Worm (Caenorhabditis elegans) whole organism, L3 larva: Measurements from ENCODE around the gene trap-2.

Experiments used
- ceh-82 ChIP-seq: fragments of 150-350 bp; optimal IDR thresholded peaks from 2 replicates; lab custom pipeline; 2014; ENCODE audit warnings: missing biosample characterization, missing genetic modification characterization
- fkh-10 ChIP-seq: sonication (generic microtip); optimal IDR thresholded peaks from 2 replicates; lab custom pipeline; 2017; ENCODE audit warnings: missing biosample characterization, missing genetic modification reagents, missing genetic modification characterization
- fos-1 ChIP-seq: fragments of 150-350 bp; optimal IDR thresholded peaks from 2 replicates; lab custom pipeline; 2014; ENCODE audit warnings: missing biosample characterization, missing genetic modification characterization
- lin-15B ChIP-seq: fragments of 150-350 bp; optimal IDR thresholded peaks from 2 replicates; lab custom pipeline; 2014; ENCODE audit warnings: missing biosample characterization, missing genetic modification characterization
- nhr-76 ChIP-seq: fragments of 150-350 bp; sonication (generic microtip); optimal IDR thresholded peaks from 5 replicates; lab custom pipeline; 2014; ENCODE audit warnings: missing biosample characterization, missing genetic modification characterization
- pha-4 ChIP-seq: fragments of 150-350 bp; optimal IDR thresholded peaks from 2 replicates; lab custom pipeline; 2014; ENCODE audit warnings: missing biosample characterization, missing genetic modification reagents, missing genetic modification characterization

DNA sequence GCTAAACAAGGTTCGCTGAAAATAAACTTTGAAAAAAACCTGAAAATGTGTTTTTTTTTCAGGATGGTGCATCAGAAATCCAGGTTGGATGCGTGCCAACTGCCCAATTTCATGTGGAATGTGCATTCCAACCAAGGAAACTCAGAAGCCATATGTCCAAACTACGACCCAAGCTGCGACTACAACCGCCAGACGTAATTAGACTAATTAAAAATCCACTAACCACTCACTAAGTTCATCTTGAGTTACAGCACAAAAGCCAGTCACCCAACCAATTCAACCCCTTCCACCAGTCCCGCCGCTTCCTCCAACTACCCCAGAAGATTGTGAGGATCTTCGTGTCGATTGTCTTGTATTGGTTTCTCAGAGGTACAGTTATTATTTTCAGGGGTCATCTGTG lies 11.4 kb upstream of the trap-2 start:
- TF ChIP-seq nhr-76 (tag; lab: Kevin White, UChicago) (no peak), fkh-10 (no peak), lin-15B (tag; lab: Kevin White, UChicago) (no peak), pha-4 (no peak), ceh-82 (no peak), fos-1 (tag; lab: Kevin White, UChicago) (no peak)
